Worm (Caenorhabditis elegans) whole organism, L4 larva: ENCODE data around the gene rml-4.

ENCODE experiments used
- ZK546.5 ChIP-seq, 2 experiments: sonication (generic microtip); optimal IDR thresholded peaks; 2 replicates each; lab custom pipeline; 2017; ENCODE audit warnings: missing biosample characterization in 2 of 2, missing genetic modification characterization in 2 of 2
- ceh-28 ChIP-seq: fragments of 150-350 bp; optimal IDR thresholded peaks from 2 replicates; lab custom pipeline; 2014; ENCODE audit warnings: missing biosample characterization, missing genetic modification reagents, missing genetic modification characterization
- cey-2 ChIP-seq: sonication (generic microtip); optimal IDR thresholded peaks from 3 replicates; lab custom pipeline; 2017; ENCODE audit warnings: missing genetic modification characterization, mild to moderate bottlenecking, missing compliant biosample characterization, antibody characterized with exemption, borderline replicate concordance; ENCODE audit not compliant: insufficient read depth
- daf-12 ChIP-seq: fragments of 150-350 bp; optimal IDR thresholded peaks from 2 replicates; lab custom pipeline; 2014; ENCODE audit warnings: missing biosample characterization, missing genetic modification reagents, missing genetic modification characterization
- duxl-1 ChIP-seq: sonication (generic microtip); optimal IDR thresholded peaks from 2 replicates; lab custom pipeline; 2016; ENCODE audit warnings: mild to moderate bottlenecking, missing genetic modification characterization, moderate library complexity, missing compliant biosample characterization; ENCODE audit not compliant: poor library complexity
- hlh-30 ChIP-seq: sonication (generic microtip); optimal IDR thresholded peaks from 2 replicates; lab custom pipeline; 2017; ENCODE audit warnings: antibody characterized with exemption, mild to moderate bottlenecking, missing genetic modification characterization, missing compliant biosample characterization; ENCODE audit not compliant: insufficient read depth
- lsy-2 ChIP-seq, 2 experiments: fragments of 150-350 bp in 1 of 2; sonication (generic microtip) in 1 of 2; optimal IDR thresholded peaks; 2 replicates each; lab custom pipeline; 2014 to 2017; ENCODE audit warnings: missing biosample characterization in 2 of 2, missing genetic modification characterization in 2 of 2
- mdl-1 ChIP-seq, 2 experiments: fragments of 150-350 bp in 1 of 2; sonication (generic microtip) in 1 of 2; optimal IDR thresholded peaks; 2 replicates each; lab custom pipeline; 2014 to 2017; ENCODE audit warnings: missing biosample characterization in 2 of 2, missing genetic modification characterization in 2 of 2
- nhr-77 ChIP-seq: fragments of 150-350 bp; optimal IDR thresholded peaks from 2 replicates; lab custom pipeline; 2014; ENCODE audit warnings: missing biosample characterization, missing genetic modification characterization
- unc-39 ChIP-seq: sonication (generic microtip); optimal IDR thresholded peaks from 2 replicates; lab custom pipeline; 2017; ENCODE audit warnings: missing biosample characterization, missing genetic modification characterization

- TF ChIP-seq lsy-2 (tag; optimal IDR thresholded peaks at IDR 0.05; lab: Kevin White, UChicago) = no peak
- no peak for TF ChIP-seq ZK546.5 (tag; optimal IDR thresholded peaks at IDR 0.05; lab: Kevin White, UChicago)
- TF ChIP-seq unc-39 = no peak
- TF ChIP-seq nhr-77 (tag; lab: Kevin White, UChicago) = no peak
- TF ChIP-seq daf-12 (tag; lab: Kevin White, UChicago) = no peak
- TF ChIP-seq ceh-28 (tag; lab: Kevin White, UChicago) = no peak
- no peak for TF ChIP-seq cey-2 (tag; lab: Kevin White, UChicago)
- no peak for TF ChIP-seq mdl-1 (tag; optimal IDR thresholded peaks at IDR 0.05; lab: Kevin White, UChicago)
- no peak for TF ChIP-seq hlh-30 (tag; lab: Kevin White, UChicago)
- TF ChIP-seq duxl-1 = no peak
These were observed 26.9 kb downstream of the rml-4 start, which contains the start of gene Y52E8A.1 for ce11 chrII:4321766-4322165.
